Worm (Caenorhabditis elegans) whole organism, midembryonic: ENCODE measurements around the gene srh-39.

ENCODE experiments used
- T22C8.4 ChIP-seq: fragments of 200-800 bp; sonication (Bioruptor generic); IDR thresholded peaks from 2 replicates; pipeline ENCODE4 v1.3.6; 2022; ENCODE audit warnings: missing genetic modification characterization, missing compliant biosample characterization
- med-1 ChIP-seq: sonication (generic microtip); optimal IDR thresholded peaks from 2 replicates; lab custom pipeline; 2017; ENCODE audit warnings: missing genetic modification characterization, mild to moderate bottlenecking, missing compliant biosample characterization, antibody characterized with exemption, missing genetic modification reagents; ENCODE audit not compliant: insufficient read depth
- ref-1 ChIP-seq: fragments of 200-800 bp; sonication (Bioruptor generic); conservative IDR thresholded peaks from 2 replicates; pipeline ENCODE4 v1.3.6; 2022; ENCODE audit warnings: missing genetic modification reagents, missing genetic modification characterization, missing compliant biosample characterization
- tab-1 ChIP-seq: fragments of 200-800 bp; sonication (Bioruptor generic); IDR thresholded peaks from 2 replicates; pipeline ENCODE4 v1.3.6; 2022; ENCODE audit warnings: missing genetic modification characterization, missing compliant biosample characterization

DNA sequence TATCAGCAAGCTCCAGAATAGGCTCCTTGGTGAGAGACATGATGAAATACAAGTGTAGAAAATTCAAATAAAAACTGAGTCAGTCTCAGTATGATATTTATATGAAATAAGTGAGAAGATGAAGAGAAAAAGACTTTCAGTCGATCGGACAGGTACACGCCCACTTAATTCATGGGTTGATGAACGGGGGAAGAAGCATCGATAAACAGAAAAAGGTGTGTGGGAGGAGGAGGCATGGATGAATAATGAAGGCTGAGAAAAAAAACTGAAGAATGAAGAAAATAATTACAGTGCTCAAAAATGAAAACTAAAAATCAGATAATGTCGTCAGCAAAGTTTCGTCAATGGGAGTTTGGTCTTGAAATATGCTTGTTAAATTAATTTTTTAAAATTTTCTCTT lies 11.9 kb downstream of the srh-39 start, which contains the start of gene trx-1:
- TF ChIP-seq med-1 (no peak), ref-1 (GFP tag; lab: Robert Waterston, UW) (no peak), T22C8.4 (GFP tag; lab: Robert Waterston, UW) (no peak), tab-1 (GFP tag; lab: Robert Waterston, UW) (no peak)
